Worm (Caenorhabditis elegans): ENCODE data around the gene mnr-1.
A peak's percentile ranks its signal among the peaks of the same experiment; 100 is the strongest.

Gene mnr-1

ce11 chrV:20691585-20691984 is 37.1 kb downstream of the mnr-1 start, which contains the start of gene F53F8.4:
Gene F53F8.4 (minus strand): TSS chrV:20691685.
- no peak for TF ChIP-seq ztf-4 (tag; optimal IDR thresholded peaks at IDR 0.05)
- no peak for TF ChIP-seq nhr-43 (tag; optimal IDR thresholded peaks at IDR 0.05; ENCODE audit: poor library complexity, severe bottlenecking)
- TF ChIP-seq elt-3 (tag; optimal IDR thresholded peaks at IDR 0.05) = no peak
- TF ChIP-seq daf-12 (tag; optimal IDR thresholded peaks at IDR 0.05) = no peak
- TF ChIP-seq zag-1 (tag; optimal IDR thresholded peaks at IDR 0.05) = no peak
- no peak for TF ChIP-seq nhr-67 (tag; optimal IDR thresholded peaks at IDR 0.05)
- TF ChIP-seq jun-1 (tag; optimal IDR thresholded peaks at IDR 0.05) = no peak
- no peak for TF ChIP-seq tbx-2 (tag; optimal IDR thresholded peaks at IDR 0.05)
- no peak for TF ChIP-seq nhr-76 (tag; optimal IDR thresholded peaks at IDR 0.05)
- no peak for TF ChIP-seq nhr-237 (tag; optimal IDR thresholded peaks at IDR 0.05)
- TF ChIP-seq R02D3.7 (tag; optimal IDR thresholded peaks at IDR 0.05) = no peak
- TF ChIP-seq ceh-82 (tag; optimal IDR thresholded peaks at IDR 0.05) = no peak
- no peak for TF ChIP-seq mdl-1 (tag; optimal IDR thresholded peaks at IDR 0.05)

ce11 chrV:20692903-20693302 is 38.5 kb downstream of the mnr-1 start:
- TF ChIP-seq nhr-43 (tag; optimal IDR thresholded peaks at IDR 0.05; ENCODE audit: poor library complexity, severe bottlenecking) = no peak
- no peak for TF ChIP-seq nhr-76 (tag; optimal IDR thresholded peaks at IDR 0.05)
- TF ChIP-seq egl-5 (tag; optimal IDR thresholded peaks at IDR 0.05) = no peak
- no peak for TF ChIP-seq unc-62 (GFP tag; optimal IDR thresholded peaks at IDR 0.05)
- TF ChIP-seq pha-4 (tag; optimal IDR thresholded peaks at IDR 0.05) = no peak
- no peak for TF ChIP-seq zag-1 (tag; optimal IDR thresholded peaks at IDR 0.05)
- TF ChIP-seq ztf-4 (tag; optimal IDR thresholded peaks at IDR 0.05) = no peak
- peak; percentile 71 for TF ChIP-seq nhr-25 (tag; optimal IDR thresholded peaks at IDR 0.05)
- no peak for TF ChIP-seq eor-1 (tag; optimal IDR thresholded peaks at IDR 0.05)
- no peak for TF ChIP-seq snpc-4 (tag; optimal IDR thresholded peaks at IDR 0.05)
- TF ChIP-seq R02D3.7 (tag; optimal IDR thresholded peaks at IDR 0.05) = no peak
- TF ChIP-seq hmg-11 (tag; optimal IDR thresholded peaks at IDR 0.05) = no peak
- TF ChIP-seq elt-2 (tag; optimal IDR thresholded peaks at IDR 0.05) = no peak
- peak in 1 of 3 experiments; percentile 23 for TF ChIP-seq elt-3 (tag; optimal IDR thresholded peaks at IDR 0.05)
- TF ChIP-seq nhr-67 (tag; optimal IDR thresholded peaks at IDR 0.05) = no peak
- no peak for TF ChIP-seq nhr-237 (tag; optimal IDR thresholded peaks at IDR 0.05)
- no peak for TF ChIP-seq ceh-16 (tag; optimal IDR thresholded peaks at IDR 0.05)
- TF ChIP-seq unc-39 (tag; optimal IDR thresholded peaks at IDR 0.05) = no peak
- no peak for TF ChIP-seq lin-15B (tag; optimal IDR thresholded peaks at IDR 0.05)
- peak; percentile 56 for TF ChIP-seq elt-1 (tag; optimal IDR thresholded peaks at IDR 0.05)
- no peak for TF ChIP-seq ama-1 (optimal IDR thresholded peaks at IDR 0.05)
- peak; percentile 12 for TF ChIP-seq nhr-11 (tag; optimal IDR thresholded peaks at IDR 0.05)

DNA sequence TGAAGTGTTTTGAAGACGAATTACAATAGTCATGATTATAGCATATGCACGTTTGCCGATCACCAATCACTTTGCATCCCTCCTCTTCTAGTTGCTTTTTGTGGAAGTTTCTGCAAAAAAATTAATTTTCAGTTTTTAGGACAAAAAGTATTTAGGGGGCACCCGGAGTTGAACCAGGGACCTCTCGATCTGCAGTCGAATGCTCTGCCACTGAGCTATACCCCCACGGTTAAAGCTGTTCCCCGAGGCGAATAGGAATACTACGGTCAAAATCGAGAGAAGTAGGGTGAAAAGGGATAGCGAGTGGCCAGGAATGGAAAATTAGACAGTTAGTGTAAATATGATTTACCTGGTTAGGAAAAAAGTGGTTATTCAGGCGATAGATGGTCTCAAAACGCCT is 39.5 kb downstream of the mnr-1 start:
- TF ChIP-seq nfya-1 (tag; optimal IDR thresholded peaks at IDR 0.05; ENCODE audit: insufficient read depth) (peak; percentile 37), nhr-11 (tag; optimal IDR thresholded peaks at IDR 0.05) (no peak), elt-2 (tag; optimal IDR thresholded peaks at IDR 0.05) (peak; percentile 13), eor-1 (tag; optimal IDR thresholded peaks at IDR 0.05) (no peak), ama-1 (optimal IDR thresholded peaks at IDR 0.05) (no peak), nhr-67 (tag; optimal IDR thresholded peaks at IDR 0.05) (no peak), jun-1 (tag; optimal IDR thresholded peaks at IDR 0.05) (peak; percentile 19), ztf-11 (tag; optimal IDR thresholded peaks at IDR 0.05) (no peak), fkh-2 (tag; optimal IDR thresholded peaks at IDR 0.05) (no peak), pqm-1 (tag; optimal IDR thresholded peaks at IDR 0.05) (no peak), pha-4 (tag; optimal IDR thresholded peaks at IDR 0.05) (no peak), ZK546.5 (tag; optimal IDR thresholded peaks at IDR 0.05) (no peak), elt-1 (tag; optimal IDR thresholded peaks at IDR 0.05) (no peak), ceh-28 (tag; optimal IDR thresholded peaks at IDR 0.05) (no peak), zag-1 (tag; optimal IDR thresholded peaks at IDR 0.05) (no peak), snpc-4 (tag; optimal IDR thresholded peaks at IDR 0.05) (no peak), fkh-10 (GFP tag; optimal IDR thresholded peaks at IDR 0.05) (no peak), skn-1 (tag; optimal IDR thresholded peaks at IDR 0.05) (no peak), hmg-11 (tag; optimal IDR thresholded peaks at IDR 0.05) (peak; percentile 72), unc-39 (tag; optimal IDR thresholded peaks at IDR 0.05) (no peak), ztf-4 (tag; optimal IDR thresholded peaks at IDR 0.05) (peak; percentile 38), mml-1 (tag; optimal IDR thresholded peaks at IDR 0.05) (no peak), nhr-43 (tag; optimal IDR thresholded peaks at IDR 0.05; ENCODE audit: poor library complexity, severe bottlenecking) (no peak), unc-62 (GFP tag; optimal IDR thresholded peaks at IDR 0.05) (no peak), lin-15B (tag; optimal IDR thresholded peaks at IDR 0.05) (peak; percentile 25), fos-1 (tag; optimal IDR thresholded peaks at IDR 0.05) (no peak), tbx-2 (tag; optimal IDR thresholded peaks at IDR 0.05) (peak; percentile 40), lsy-12 (tag; optimal IDR thresholded peaks at IDR 0.05) (peak; percentile 37), nhr-12 (tag; optimal IDR thresholded peaks at IDR 0.05) (no peak), elt-3 (tag; optimal IDR thresholded peaks at IDR 0.05) (no peak), nhr-23 (tag; optimal IDR thresholded peaks at IDR 0.05) (peak; percentile 36), sea-2 (GFP tag; optimal IDR thresholded peaks at IDR 0.05) (no peak), lin-39 (tag; optimal IDR thresholded peaks at IDR 0.05) (no peak), ceh-9 (tag; optimal IDR thresholded peaks at IDR 0.05) (no peak), nhr-77 (tag; optimal IDR thresholded peaks at IDR 0.05) (no peak), mdl-1 (tag; optimal IDR thresholded peaks at IDR 0.05) (no peak), nhr-28 (tag; optimal IDR thresholded peaks at IDR 0.05) (no peak), nhr-76 (tag; optimal IDR thresholded peaks at IDR 0.05) (no peak), daf-12 (tag; optimal IDR thresholded peaks at IDR 0.05) (no peak), R02D3.7 (tag; optimal IDR thresholded peaks at IDR 0.05) (no peak), ceh-16 (tag; optimal IDR thresholded peaks at IDR 0.05) (no peak), egl-27 (tag; optimal IDR thresholded peaks at IDR 0.05) (no peak), ceh-82 (tag; optimal IDR thresholded peaks at IDR 0.05) (no peak)
